Worm (Caenorhabditis elegans) whole organism, L4/young adult: ENCODE results near the gene C48D5.3.

Experiments
- W03F9.2 ChIP-seq: fragments of 150-350 bp; optimal IDR thresholded peaks from 2 replicates; lab custom pipeline; 2014; ENCODE audit warnings: missing biosample characterization, missing genetic modification characterization
- him-1 ChIP-seq: sonication (generic microtip); optimal IDR thresholded peaks from 2 replicates; lab custom pipeline; 2016; ENCODE audit warnings: missing genotype, missing genetic modification reagents, missing genetic modification characterization, missing compliant biosample characterization

- no peak for TF ChIP-seq W03F9.2 (tag; lab: Kevin White, UChicago)
- TF ChIP-seq him-1 (tag; lab: Kevin White, UChicago) = no peak
Observed at ce11 chrIII:3590365-3590764, 8.8 kb upstream of the C48D5.3 start, which contains the start of gene ptp-1.
